Worm (Caenorhabditis elegans) whole organism, young adult: ENCODE data around the gene ndub-8.

ENCODE experiments used
- C17E4.6 ChIP-seq: fragments of 200-800 bp; sonication (Bioruptor generic); IDR thresholded peaks from 2 replicates; pipeline ENCODE4 v1.3.6; 2022; ENCODE audit warnings: missing genetic modification reagents, missing genetic modification characterization, missing compliant biosample characterization
- D2030.7 ChIP-seq: fragments of 200-800 bp; sonication (Bioruptor generic); IDR thresholded peaks from 2 replicates; pipeline ENCODE4 v1.3.6; 2022; ENCODE audit warnings: missing genetic modification reagents, missing genetic modification characterization, missing compliant biosample characterization
- F10E7.11 ChIP-seq: sonication (generic microtip); optimal IDR thresholded peaks from 2 replicates; lab custom pipeline; 2017; ENCODE audit warnings: mild to moderate bottlenecking, missing genetic modification characterization, moderate library complexity, missing compliant biosample characterization
- F22D6.2 ChIP-seq: sonication (generic microtip); optimal IDR thresholded peaks from 2 replicates; lab custom pipeline; 2016; ENCODE audit warnings: mild to moderate bottlenecking, missing genetic modification characterization, missing compliant biosample characterization
- F39B2.1 ChIP-seq: fragments of 200-800 bp; sonication (Bioruptor generic); IDR thresholded peaks from 2 replicates; pipeline ENCODE4 v1.3.6; 2022; ENCODE audit warnings: missing genetic modification reagents, missing genetic modification characterization, missing compliant biosample characterization
- F52B5.7 ChIP-seq: sonication (generic microtip); optimal IDR thresholded peaks from 2 replicates; lab custom pipeline; 2016; ENCODE audit warnings: mild to moderate bottlenecking, missing genetic modification characterization, missing compliant biosample characterization
- T26A5.8 ChIP-seq: sonication (generic microtip); optimal IDR thresholded peaks from 2 replicates; lab custom pipeline; 2016; ENCODE audit warnings: missing genetic modification characterization, missing compliant biosample characterization
- athp-1 ChIP-seq: sonication (generic microtip); optimal IDR thresholded peaks from 2 replicates; lab custom pipeline; 2017; ENCODE audit warnings: mild to moderate bottlenecking, missing genetic modification characterization, missing compliant biosample characterization
- attf-3 ChIP-seq: fragments of 200-800 bp; sonication (Bioruptor generic); conservative IDR thresholded peaks from 2 replicates; pipeline ENCODE4 v1.3.6; 2022; ENCODE audit warnings: missing genetic modification reagents, missing genetic modification characterization, missing compliant biosample characterization
- cebp-2 ChIP-seq: fragments of 200-800 bp; sonication (Bioruptor generic); IDR thresholded peaks from 2 replicates; pipeline ENCODE4 v1.3.6; 2022; ENCODE audit warnings: missing genetic modification characterization, missing compliant biosample characterization
- ceh-100 ChIP-seq: fragments of 200-800 bp; sonication (Bioruptor generic); IDR thresholded peaks from 2 replicates; pipeline ENCODE4 v1.3.6; 2022; ENCODE audit warnings: missing genetic modification reagents, missing genetic modification characterization, missing compliant biosample characterization
- ceh-58 ChIP-seq: fragments of 200-800 bp; sonication (Bioruptor generic); IDR thresholded peaks from 2 replicates; pipeline ENCODE4 v1.3.6; 2022; ENCODE audit warnings: missing genetic modification characterization, missing compliant biosample characterization
- chd-7 ChIP-seq: sonication (generic microtip); optimal IDR thresholded peaks from 2 replicates; lab custom pipeline; 2016; ENCODE audit warnings: mild to moderate bottlenecking, missing genetic modification characterization, moderate library complexity, missing compliant biosample characterization
- die-1 ChIP-seq: sonication (generic microtip); optimal IDR thresholded peaks from 2 replicates; lab custom pipeline; 2016; ENCODE audit warnings: missing genotype, mild to moderate bottlenecking, missing genetic modification characterization, missing compliant biosample characterization
- dpl-1 ChIP-seq: fragments of 150-350 bp; optimal IDR thresholded peaks from 2 replicates; lab custom pipeline; 2014; ENCODE audit warnings: missing biosample characterization, missing genetic modification reagents, missing genetic modification characterization
- egrh-3 ChIP-seq: fragments of 200-800 bp; sonication (Bioruptor generic); IDR thresholded peaks from 2 replicates; pipeline ENCODE4 v1.3.6; 2022; ENCODE audit warnings: missing genetic modification reagents, missing genetic modification characterization, missing compliant biosample characterization
- let-526 ChIP-seq: fragments of 200-800 bp; sonication (Bioruptor generic); IDR thresholded peaks from 2 replicates; pipeline ENCODE4 v1.3.6; 2022; ENCODE audit warnings: missing genetic modification reagents, missing genetic modification characterization, missing compliant biosample characterization
- let-607 ChIP-seq, 2 experiments: fragments of 200-800 bp in 1 of 2; sonication (Bioruptor generic) in 1 of 2; sonication (generic microtip) in 1 of 2; optimal IDR thresholded peaks; 2 replicates each; lab custom pipeline; 2016 to 2018; ENCODE audit warnings: mild to moderate bottlenecking in 2 of 2, missing compliant biosample characterization in 2 of 2, missing genetic modification characterization in 2 of 2, moderate library complexity in 2 of 2, missing genotype in 1 of 2
- lin-40 ChIP-seq: sonication (generic microtip); optimal IDR thresholded peaks from 2 replicates; lab custom pipeline; 2016; ENCODE audit warnings: missing genetic modification characterization, mild to moderate bottlenecking, missing compliant biosample characterization, missing genotype, missing genetic modification reagents
- lir-1 ChIP-seq: fragments of 200-800 bp; sonication (Bioruptor generic); conservative IDR thresholded peaks from 2 replicates; pipeline ENCODE4 v1.3.6; 2022; ENCODE audit warnings: missing genetic modification reagents, missing genetic modification characterization, missing compliant biosample characterization
- madf-6 ChIP-seq: fragments of 200-800 bp; sonication (Bioruptor generic); IDR thresholded peaks from 2 replicates; pipeline ENCODE4 v1.3.6; 2022; ENCODE audit warnings: missing genetic modification reagents, missing genetic modification characterization, missing compliant biosample characterization
- mel-28 ChIP-seq: sonication (generic microtip); optimal IDR thresholded peaks from 2 replicates; lab custom pipeline; 2016; ENCODE audit warnings: borderline replicate concordance, mild to moderate bottlenecking, missing genetic modification characterization, missing compliant biosample characterization
- mxl-1 ChIP-seq: sonication (generic microtip); optimal IDR thresholded peaks from 2 replicates; lab custom pipeline; 2016; ENCODE audit warnings: missing genetic modification characterization, missing compliant biosample characterization
- nhr-120 ChIP-seq: fragments of 200-800 bp; sonication (Bioruptor generic); IDR thresholded peaks from 2 replicates; pipeline ENCODE4 v1.3.6; 2022; ENCODE audit warnings: missing genetic modification characterization, missing compliant biosample characterization
- nhr-90 ChIP-seq: sonication (generic microtip); optimal IDR thresholded peaks from 2 replicates; lab custom pipeline; 2016; ENCODE audit warnings: missing genotype, mild to moderate bottlenecking, missing genetic modification characterization, missing compliant biosample characterization
- repo-1 ChIP-seq: sonication (generic microtip); optimal IDR thresholded peaks from 2 replicates; lab custom pipeline; 2017; ENCODE audit warnings: mild to moderate bottlenecking, missing genetic modification characterization, missing compliant biosample characterization
- rpc-1 ChIP-seq, 2 experiments: fragments of 150-350 bp in 1 of 2; sonication (generic microtip) in 1 of 2; optimal IDR thresholded peaks; 2 replicates each; lab custom pipeline; 2014 to 2018; ENCODE audit warnings: missing biosample characterization in 1 of 2, missing genetic modification characterization in 1 of 2, missing genetic modification reagents in 1 of 2, missing genotype in 1 of 2
- sea-2 ChIP-seq: fragments of 200-800 bp; sonication (Bioruptor generic); IDR thresholded peaks from 2 replicates; pipeline ENCODE4 v1.3.6; 2022; ENCODE audit warnings: missing genetic modification characterization, missing compliant biosample characterization
- snpc-1.3 ChIP-seq: sonication (generic microtip); optimal IDR thresholded peaks from 2 replicates; lab custom pipeline; 2017; ENCODE audit warnings: missing genetic modification characterization, mild to moderate bottlenecking, missing compliant biosample characterization, antibody characterized with exemption, moderate library complexity, missing genotype, missing genetic modification reagents; ENCODE audit not compliant: insufficient read depth
- snpc-3.4 ChIP-seq: sonication (generic microtip); optimal IDR thresholded peaks from 2 replicates; lab custom pipeline; 2017; ENCODE audit warnings: missing genetic modification characterization, mild to moderate bottlenecking, missing compliant biosample characterization, antibody characterized with exemption, moderate library complexity, missing genotype, missing genetic modification reagents
- somi-1 ChIP-seq: fragments of 200-800 bp; sonication (Bioruptor generic); optimal IDR thresholded peaks from 2 replicates; lab custom pipeline; 2018; ENCODE audit warnings: mild to moderate bottlenecking, missing genetic modification characterization, missing compliant biosample characterization
- tbx-9 ChIP-seq: sonication (generic microtip); optimal IDR thresholded peaks from 2 replicates; lab custom pipeline; 2016; ENCODE audit warnings: borderline replicate concordance, missing genetic modification characterization, inconsistent platforms, missing compliant biosample characterization
- tlf-1 ChIP-seq: fragments of 200-800 bp; sonication (Bioruptor generic); optimal IDR thresholded peaks from 2 replicates; lab custom pipeline; 2018; ENCODE audit warnings: mild to moderate bottlenecking, missing genetic modification characterization, missing compliant biosample characterization
- unc-130 ChIP-seq: sonication (generic microtip); optimal IDR thresholded peaks from 2 replicates; lab custom pipeline; 2016; ENCODE audit warnings: missing genetic modification reagents, missing genetic modification characterization, missing compliant biosample characterization
- xnd-1 ChIP-seq: sonication (generic microtip); optimal IDR thresholded peaks from 2 replicates; lab custom pipeline; 2016; ENCODE audit warnings: missing genotype, missing genetic modification reagents, missing genetic modification characterization, missing compliant biosample characterization
- zfh-2 ChIP-seq: fragments of 200-800 bp; sonication (Bioruptor generic); conservative IDR thresholded peaks from 2 replicates; pipeline ENCODE4 v1.3.6; 2022; ENCODE audit warnings: missing genetic modification reagents, missing genetic modification characterization, missing compliant biosample characterization
- ztf-25 ChIP-seq: fragments of 200-800 bp; sonication (Bioruptor generic); IDR thresholded peaks from 2 replicates; pipeline ENCODE4 v1.3.6; 2022; ENCODE audit warnings: missing genetic modification reagents, missing genetic modification characterization, missing compliant biosample characterization
- ztf-28 ChIP-seq: fragments of 200-800 bp; sonication (Bioruptor generic); IDR thresholded peaks from 2 replicates; pipeline ENCODE4 v1.3.6; 2022; ENCODE audit warnings: missing genetic modification reagents, missing genetic modification characterization, missing compliant biosample characterization
- ztf-6 ChIP-seq: fragments of 200-800 bp; sonication (Bioruptor generic); IDR thresholded peaks from 2 replicates; pipeline ENCODE4 v1.3.6; 2022; ENCODE audit warnings: missing genetic modification reagents, missing genetic modification characterization, missing compliant biosample characterization

ndub-8 gene

ce11 chrII:13838403-13838802, 34.3 kb upstream of the ndub-8 start:
- TF ChIP-seq repo-1 (tag; lab: Kevin White, UChicago) (no peak), die-1 (tag; lab: Kevin White, UChicago) (no peak), zfh-2 (GFP tag; lab: Robert Waterston, UW) (peak; percentile 72), egrh-3 (GFP tag; lab: Robert Waterston, UW) (peak; percentile 26; the same call in 1 of the 2 replicates), chd-7 (no peak), lin-40 (tag; lab: Kevin White, UChicago) (no peak), C17E4.6 (GFP tag; lab: Robert Waterston, UW) (no peak), dpl-1 (no peak), athp-1 (tag; lab: Kevin White, UChicago) (no peak), somi-1 (GFP tag; lab: Kevin White, UChicago) (no peak)

- no peak for TF ChIP-seq F22D6.2 (tag; lab: Kevin White, UChicago)
- TF ChIP-seq die-1 (tag; lab: Kevin White, UChicago) = no peak
- no peak for TF ChIP-seq let-607 (tag; optimal IDR thresholded peaks at IDR 0.05; lab: Kevin White, UChicago)
- no peak for TF ChIP-seq nhr-120 (GFP tag; lab: Robert Waterston, UW)
- TF ChIP-seq zfh-2 (GFP tag; lab: Robert Waterston, UW) = peak; percentile 42; the same call in 1 of the 2 replicates
- TF ChIP-seq cebp-2 (GFP tag; lab: Robert Waterston, UW) = no peak
- no peak for TF ChIP-seq mxl-1 (tag; lab: Kevin White, UChicago)
- TF ChIP-seq nhr-90 (tag; lab: Kevin White, UChicago) = no peak
- TF ChIP-seq tbx-9 (tag; lab: Kevin White, UChicago) = no peak
Observed at ce11 chrII:13839454-13839853, 33.2 kb upstream of the ndub-8 start.

- TF ChIP-seq F10E7.11 (tag; lab: Kevin White, UChicago) (no peak), snpc-1.3 (tag; lab: Kevin White, UChicago) (no peak), ceh-100 (GFP tag; lab: Robert Waterston, UW) (no peak), T26A5.8 (tag; lab: Kevin White, UChicago) (no peak)
Observed at ce11 chrII:13841106-13841854, 31.4 kb upstream of the ndub-8 start, which contains the start of gene F08G2.7. F08G2.7 (minus strand) TSS chrII:13841156.

- TF ChIP-seq xnd-1 (tag; lab: Kevin White, UChicago) = no peak
- TF ChIP-seq ceh-58 (GFP tag; lab: Robert Waterston, UW) = no peak
- TF ChIP-seq tlf-1 (GFP tag; lab: Kevin White, UChicago) = no peak
- TF ChIP-seq ztf-25 (GFP tag; lab: Robert Waterston, UW) = no peak
- TF ChIP-seq D2030.7 (GFP tag; lab: Robert Waterston, UW) = no peak
- TF ChIP-seq F52B5.7 (tag; lab: Kevin White, UChicago) = no peak
- no peak for TF ChIP-seq ztf-28 (GFP tag; lab: Robert Waterston, UW)
- TF ChIP-seq let-526 (GFP tag; lab: Robert Waterston, UW) = no peak
- no peak for TF ChIP-seq unc-130
- no peak for TF ChIP-seq ztf-6
- no peak for TF ChIP-seq sea-2 (GFP tag; lab: Robert Waterston, UW)
- TF ChIP-seq madf-6 = no peak
- TF ChIP-seq rpc-1 (optimal IDR thresholded peaks at IDR 0.05; lab: Kevin White, UChicago) = no peak
- TF ChIP-seq rpc-1 (tag; optimal IDR thresholded peaks at IDR 0.05; lab: Kevin White, UChicago) = no peak
- TF ChIP-seq attf-3 (GFP tag; lab: Robert Waterston, UW) = no peak
- no peak for TF ChIP-seq snpc-3.4 (tag; lab: Kevin White, UChicago)
- TF ChIP-seq mel-28 (tag; lab: Kevin White, UChicago) = no peak
- no peak for TF ChIP-seq lir-1 (GFP tag; lab: Robert Waterston, UW)
- TF ChIP-seq F39B2.1 (GFP tag; lab: Robert Waterston, UW) = no peak
Observed at ce11 chrII:13842340-13842739, 30.3 kb upstream of the ndub-8 start.
